Fruit fly (Drosophila melanogaster): ENCODE data around the gene Rim.

The Rim gene

dm6 chr3R:17948227-17949206 lies 32.1 kb upstream of the Rim start:
- no peak for TF ChIP-seq psq (optimal IDR thresholded peaks at IDR 0.05)
- TF ChIP-seq pan (optimal IDR thresholded peaks at IDR 0.05) = no peak
- TF ChIP-seq Dll (optimal IDR thresholded peaks at IDR 0.05) = no peak
- TF ChIP-seq EcR (GFP tag; optimal IDR thresholded peaks at IDR 0.05) = no peak
- no peak for TF ChIP-seq usp (GFP tag; optimal IDR thresholded peaks at IDR 0.05)
- TF ChIP-seq CG8478 (optimal IDR thresholded peaks at IDR 0.05) = no peak

- TF ChIP-seq EcR (GFP tag; optimal IDR thresholded peaks at IDR 0.05) = no peak
- TF ChIP-seq usp (GFP tag; optimal IDR thresholded peaks at IDR 0.05) = no peak
- TF ChIP-seq Dll (optimal IDR thresholded peaks at IDR 0.05) = no peak
- no peak for TF ChIP-seq psq (optimal IDR thresholded peaks at IDR 0.05)
- TF ChIP-seq CG8478 (optimal IDR thresholded peaks at IDR 0.05) = no peak
- no peak for TF ChIP-seq pan (optimal IDR thresholded peaks at IDR 0.05)
These were observed 29.9 kb upstream of the Rim start for dm6 chr3R:17946246-17946645.

- TF ChIP-seq usp (GFP tag; optimal IDR thresholded peaks at IDR 0.05) = no peak
- no peak for TF ChIP-seq CG8478 (optimal IDR thresholded peaks at IDR 0.05)
- no peak for TF ChIP-seq psq (optimal IDR thresholded peaks at IDR 0.05)
These were observed 29.4 kb upstream of the Rim start for dm6 chr3R:17945753-17946152.

- TF ChIP-seq CG8478 (optimal IDR thresholded peaks at IDR 0.05) (no peak), usp (GFP tag; optimal IDR thresholded peaks at IDR 0.05) (no peak), pan (optimal IDR thresholded peaks at IDR 0.05) (no peak), Dll (optimal IDR thresholded peaks at IDR 0.05) (no peak), psq (optimal IDR thresholded peaks at IDR 0.05) (no peak), EcR (GFP tag; optimal IDR thresholded peaks at IDR 0.05) (no peak)
These were observed 27.9 kb upstream of the Rim start for dm6 chr3R:17944296-17944695.

- TF ChIP-seq CG8478 (optimal IDR thresholded peaks at IDR 0.05) = no peak
- peak; percentile 71 for TF ChIP-seq Dll (optimal IDR thresholded peaks at IDR 0.05)
These were observed 27.2 kb upstream of the Rim start for dm6 chr3R:17943359-17944232.

- no peak for TF ChIP-seq Dll (optimal IDR thresholded peaks at IDR 0.05)
- no peak for TF ChIP-seq psq (optimal IDR thresholded peaks at IDR 0.05)
- no peak for TF ChIP-seq EcR (GFP tag; optimal IDR thresholded peaks at IDR 0.05)
- no peak for TF ChIP-seq usp (GFP tag; optimal IDR thresholded peaks at IDR 0.05)
- no peak for TF ChIP-seq pan (optimal IDR thresholded peaks at IDR 0.05)
- TF ChIP-seq CG8478 (optimal IDR thresholded peaks at IDR 0.05) = no peak
These were observed 24.7 kb upstream of the Rim start for dm6 chr3R:17941086-17941485.

dm6 chr3R:17938713-17939112 lies 22.3 kb upstream of the Rim start:
- no peak for TF ChIP-seq usp (GFP tag; optimal IDR thresholded peaks at IDR 0.05)
- TF ChIP-seq pan (optimal IDR thresholded peaks at IDR 0.05) = no peak
- TF ChIP-seq CG8478 (optimal IDR thresholded peaks at IDR 0.05) = no peak
- no peak for TF ChIP-seq psq (optimal IDR thresholded peaks at IDR 0.05)
- TF ChIP-seq EcR (GFP tag; optimal IDR thresholded peaks at IDR 0.05) = no peak
- no peak for TF ChIP-seq Dll (optimal IDR thresholded peaks at IDR 0.05)

dm6 chr3R:17934752-17935151 lies 18.4 kb upstream of the Rim start:
- TF ChIP-seq EcR (GFP tag; optimal IDR thresholded peaks at IDR 0.05) = no peak
- TF ChIP-seq psq (optimal IDR thresholded peaks at IDR 0.05) = no peak
- no peak for TF ChIP-seq CG8478 (optimal IDR thresholded peaks at IDR 0.05)
- TF ChIP-seq usp (GFP tag; optimal IDR thresholded peaks at IDR 0.05) = no peak
- TF ChIP-seq pan (optimal IDR thresholded peaks at IDR 0.05) = no peak
- no peak for TF ChIP-seq Dll (optimal IDR thresholded peaks at IDR 0.05)

dm6 chr3R:17932617-17933203 lies 16.3 kb upstream of the Rim start:
- TF ChIP-seq Dll (optimal IDR thresholded peaks at IDR 0.05) = no peak
- no peak for TF ChIP-seq psq (optimal IDR thresholded peaks at IDR 0.05)
- TF ChIP-seq pan (optimal IDR thresholded peaks at IDR 0.05) = no peak

dm6 chr3R:17920265-17920664 lies 3.9 kb upstream of the Rim start:
- TF ChIP-seq EcR (GFP tag; optimal IDR thresholded peaks at IDR 0.05) (no peak), CG8478 (optimal IDR thresholded peaks at IDR 0.05) (no peak), usp (GFP tag; optimal IDR thresholded peaks at IDR 0.05) (no peak), Dll (optimal IDR thresholded peaks at IDR 0.05) (no peak), psq (optimal IDR thresholded peaks at IDR 0.05) (no peak), pan (optimal IDR thresholded peaks at IDR 0.05) (no peak)

- no peak for TF ChIP-seq usp (GFP tag; optimal IDR thresholded peaks at IDR 0.05)
- no peak for TF ChIP-seq Dll (optimal IDR thresholded peaks at IDR 0.05)
- TF ChIP-seq psq (optimal IDR thresholded peaks at IDR 0.05) = no peak
- TF ChIP-seq EcR (GFP tag; optimal IDR thresholded peaks at IDR 0.05) = no peak
- TF ChIP-seq CG8478 (optimal IDR thresholded peaks at IDR 0.05) = no peak
- TF ChIP-seq pan (optimal IDR thresholded peaks at IDR 0.05) = no peak
These were observed 2.9 kb upstream of the Rim start, which contains the start of gene cpo for dm6 chr3R:17919108-17919882. TSS of gene cpo (plus strand) at chr3R:17919832.
